Worm (Caenorhabditis elegans) whole organism, young adult: ENCODE results near the gene csn-3.

Experiments used
- F33H1.4 ChIP-seq: fragments of 200-800 bp; sonication (Bioruptor generic); IDR thresholded peaks from 2 replicates; pipeline ENCODE4 v1.3.6; 2022; ENCODE audit warnings: missing genetic modification reagents, missing genetic modification characterization, missing compliant biosample characterization
- K12H6.12 ChIP-seq: fragments of 200-800 bp; sonication (Bioruptor generic); optimal IDR thresholded peaks from 2 replicates; lab custom pipeline; 2018; ENCODE audit warnings: mild to moderate bottlenecking, missing genetic modification characterization, missing compliant biosample characterization
- ceh-58 ChIP-seq: fragments of 200-800 bp; sonication (Bioruptor generic); IDR thresholded peaks from 2 replicates; pipeline ENCODE4 v1.3.6; 2022; ENCODE audit warnings: missing genetic modification characterization, missing compliant biosample characterization
- egl-44 ChIP-seq: fragments of 200-800 bp; sonication (Bioruptor generic); IDR thresholded peaks from 2 replicates; pipeline ENCODE4 v1.3.6; 2022; ENCODE audit warnings: missing genetic modification reagents, missing genetic modification characterization, missing compliant biosample characterization
- gei-17 ChIP-seq: fragments of 200-800 bp; sonication (Bioruptor generic); optimal IDR thresholded peaks from 2 replicates; lab custom pipeline; 2018; ENCODE audit warnings: mild to moderate bottlenecking, missing genetic modification characterization, missing compliant biosample characterization
- hlh-26 ChIP-seq: fragments of 200-800 bp; sonication (Bioruptor generic); conservative IDR thresholded peaks from 2 replicates; pipeline ENCODE4 v1.3.6; 2022; ENCODE audit warnings: missing genetic modification reagents, missing genetic modification characterization, missing compliant biosample characterization
- lir-1 ChIP-seq: fragments of 200-800 bp; sonication (Bioruptor generic); conservative IDR thresholded peaks from 2 replicates; pipeline ENCODE4 v1.3.6; 2022; ENCODE audit warnings: missing genetic modification reagents, missing genetic modification characterization, missing compliant biosample characterization
- lsy-27 ChIP-seq: sonication (generic microtip); optimal IDR thresholded peaks from 2 replicates; lab custom pipeline; 2017; ENCODE audit warnings: missing genetic modification characterization, mild to moderate bottlenecking, missing compliant biosample characterization, antibody characterized with exemption, missing genotype, borderline replicate concordance; ENCODE audit not compliant: insufficient read depth
- nfyb-1 ChIP-seq: fragments of 200-800 bp; sonication (Bioruptor generic); IDR thresholded peaks from 2 replicates; pipeline ENCODE4 v1.3.6; 2022; ENCODE audit warnings: missing genetic modification reagents, missing genetic modification characterization, missing compliant biosample characterization
- nhr-80 ChIP-seq: sonication (generic microtip); optimal IDR thresholded peaks from 2 replicates; lab custom pipeline; 2016; ENCODE audit warnings: missing genetic modification characterization, missing compliant biosample characterization
- rec-8 ChIP-seq, 2 experiments: sonication (generic microtip); optimal IDR thresholded peaks; 2 replicates each; lab custom pipeline; 2016; ENCODE audit warnings: mild to moderate bottlenecking in 2 of 2, missing genetic modification characterization in 2 of 2, missing genetic modification reagents in 2 of 2, missing genotype in 2 of 2, missing biosample characterization in 1 of 2, missing compliant biosample characterization in 1 of 2, moderate library complexity in 1 of 2
- snpc-4 ChIP-seq, 5 experiments: fragments of 150-350 bp in 1 of 5; sonication (generic microtip) in 4 of 5; optimal IDR thresholded peaks; 2 replicates each; lab custom pipeline; 2014 to 2018; ENCODE audit warnings: missing genetic modification characterization in 5 of 5, missing biosample characterization in 3 of 5, antibody characterized with exemption in 2 of 5, mild to moderate bottlenecking in 2 of 5, missing compliant biosample characterization in 2 of 5, missing genotype in 2 of 5, moderate library complexity in 2 of 5, missing genetic modification reagents in 1 of 5
- tbp1 ChIP-seq: fragments of 200-800 bp; sonication (Bioruptor generic); optimal IDR thresholded peaks from 2 replicates; lab custom pipeline; 2018; ENCODE audit warnings: mild to moderate bottlenecking, missing genetic modification characterization, missing compliant biosample characterization
- ztf-22 ChIP-seq: fragments of 200-800 bp; sonication (Bioruptor generic); optimal IDR thresholded peaks from 2 replicates; lab custom pipeline; 2018; ENCODE audit warnings: mild to moderate bottlenecking, missing genetic modification characterization, moderate library complexity, missing compliant biosample characterization

DNA sequence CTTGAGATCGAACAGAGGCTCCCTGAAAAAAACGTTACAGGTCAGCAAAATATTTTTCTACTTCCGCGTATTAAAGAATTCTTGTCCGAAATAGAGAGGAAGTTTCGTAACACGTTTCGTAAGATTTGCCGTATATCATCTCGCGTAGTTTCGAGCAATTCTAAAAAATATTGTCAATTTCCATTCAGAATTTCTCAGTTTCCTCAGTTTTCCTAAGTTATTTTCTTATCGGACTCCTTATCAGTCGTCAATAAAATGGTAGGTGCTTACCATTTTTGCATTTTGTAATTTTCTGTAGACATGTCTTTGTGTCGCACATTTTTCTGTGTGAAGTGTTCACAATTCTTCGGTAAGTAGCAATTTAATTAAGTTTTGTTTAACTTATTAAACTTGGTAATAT is 34.7 kb upstream of the csn-3 start, which contains the start of gene Y38C1AA.19:
- TF ChIP-seq hlh-26 (GFP tag; lab: Robert Waterston, UW) (no peak), lir-1 (no peak), nhr-80 (no peak), tbp1 (GFP tag; lab: Kevin White, UChicago) (no peak), F33H1.4 (GFP tag; lab: Robert Waterston, UW) (no peak), gei-17 (GFP tag; lab: Kevin White, UChicago) (no peak), snpc-4 (GFP tag; optimal IDR thresholded peaks at IDR 0.05; lab: Kevin White, UChicago) (no peak), snpc-4 (tag; optimal IDR thresholded peaks at IDR 0.05; lab: Kevin White, UChicago) (no peak), egl-44 (GFP tag; lab: Robert Waterston, UW) (no peak), rec-8 (tag; optimal IDR thresholded peaks at IDR 0.05; lab: Kevin White, UChicago) (no peak), nfyb-1 (no peak), ceh-58 (GFP tag; lab: Robert Waterston, UW) (no peak), K12H6.12 (tag; lab: Kevin White, UChicago) (no peak), lsy-27 (no peak), ztf-22 (GFP tag; lab: Kevin White, UChicago) (no peak)
